Worm (Caenorhabditis elegans) whole organism, L4 larva: ENCODE measurements around the gene nhr-105.
A peak's percentile ranks its signal among the peaks of the same experiment; 100 is the strongest.

ENCODE experiments used
- D1046.2 ChIP-seq: fragments of 200-800 bp; sonication (Bioruptor generic); IDR thresholded peaks from 2 replicates; pipeline ENCODE4 v1.3.6; 2022; ENCODE audit warnings: missing genetic modification characterization, missing compliant biosample characterization
- F10B5.3 ChIP-seq: sonication (generic microtip); optimal IDR thresholded peaks from 2 replicates; lab custom pipeline; 2016; ENCODE audit warnings: mild to moderate bottlenecking, missing genetic modification characterization, missing compliant biosample characterization
- F49E8.2 ChIP-seq: sonication (generic microtip); optimal IDR thresholded peaks from 2 replicates; lab custom pipeline; 2016; ENCODE audit warnings: missing compliant biosample characterization, mild to moderate bottlenecking, missing genetic modification characterization, borderline replicate concordance
- T26A8.4 ChIP-seq: fragments of 200-800 bp; sonication (Bioruptor generic); IDR thresholded peaks from 2 replicates; pipeline ENCODE4 v1.3.6; 2022; ENCODE audit warnings: missing genetic modification characterization, missing compliant biosample characterization
- Y48G9A.11 ChIP-seq: fragments of 200-800 bp; sonication (Bioruptor generic); IDR thresholded peaks from 2 replicates; pipeline ENCODE4 v1.3.6; 2022; ENCODE audit warnings: missing genetic modification reagents, missing genetic modification characterization, missing compliant biosample characterization
- ZK337.2 ChIP-seq: fragments of 200-800 bp; sonication (Bioruptor generic); IDR thresholded peaks from 2 replicates; pipeline ENCODE4 v1.3.6; 2022; ENCODE audit warnings: missing genetic modification reagents, missing genetic modification characterization, missing compliant biosample characterization
- aha-1 ChIP-seq: fragments of 150-350 bp; peaks from one replicate; lab custom pipeline; 2014; ENCODE audit warnings: missing biosample characterization, missing genetic modification characterization
- ama-1 ChIP-seq: fragments of 150-350 bp; optimal IDR thresholded peaks from 2 replicates; lab custom pipeline; 2014; ENCODE audit warnings: inconsistent platforms, mixed read lengths
- attf-4 ChIP-seq: sonication (generic microtip); optimal IDR thresholded peaks from 3 replicates; lab custom pipeline; 2017; ENCODE audit warnings: missing biosample characterization, missing genetic modification characterization
- ceh-32 ChIP-seq: sonication (generic microtip); optimal IDR thresholded peaks from 2 replicates; lab custom pipeline; 2016; ENCODE audit warnings: mild to moderate bottlenecking, missing genetic modification characterization, missing compliant biosample characterization; ENCODE audit not compliant: poor library complexity
- ces-1 ChIP-seq: fragments of 150-350 bp; sonication (generic microtip); optimal IDR thresholded peaks from 4 replicates; lab custom pipeline; 2014; ENCODE audit warnings: missing biosample characterization, missing genetic modification reagents, missing genetic modification characterization
- daf-12 ChIP-seq: fragments of 150-350 bp; optimal IDR thresholded peaks from 2 replicates; lab custom pipeline; 2014; ENCODE audit warnings: missing biosample characterization, missing genetic modification reagents, missing genetic modification characterization
- daf-16 ChIP-seq, 3 experiments: sonication (generic microtip); optimal IDR thresholded peaks; 2 replicates each; lab custom pipeline; 2016 to 2017; ENCODE audit warnings: missing genetic modification characterization in 3 of 3, missing genetic modification reagents in 3 of 3, mild to moderate bottlenecking in 2 of 3, missing compliant biosample characterization in 2 of 3, missing biosample characterization in 1 of 3, moderate library complexity in 1 of 3
- daf-8 ChIP-seq: fragments of 200-800 bp; sonication (Bioruptor generic); IDR thresholded peaks from 2 replicates; pipeline ENCODE4 v1.3.6; 2022; ENCODE audit warnings: missing genetic modification characterization, missing compliant biosample characterization
- dmd-8 ChIP-seq: fragments of 200-800 bp; sonication (Bioruptor generic); IDR thresholded peaks from 2 replicates; pipeline ENCODE4 v1.3.6; 2022; ENCODE audit warnings: missing genetic modification characterization, missing compliant biosample characterization
- dmd-9 ChIP-seq: fragments of 200-800 bp; sonication (Bioruptor generic); IDR thresholded peaks from 2 replicates; pipeline ENCODE4 v1.3.6; 2022; ENCODE audit warnings: missing genetic modification reagents, missing genetic modification characterization, missing compliant biosample characterization
- dve-1 ChIP-seq: sonication (generic microtip); optimal IDR thresholded peaks from 2 replicates; lab custom pipeline; 2017; ENCODE audit warnings: antibody characterized with exemption, mild to moderate bottlenecking, missing genetic modification characterization, missing compliant biosample characterization; ENCODE audit not compliant: insufficient read depth
- fkh-10 ChIP-seq: fragments of 150-350 bp; optimal IDR thresholded peaks from 2 replicates; lab custom pipeline; 2014; ENCODE audit warnings: missing biosample characterization, missing genetic modification reagents, missing genetic modification characterization
- fos-1 ChIP-seq: fragments of 150-350 bp; optimal IDR thresholded peaks from 2 replicates; lab custom pipeline; 2014; ENCODE audit warnings: missing biosample characterization, missing genetic modification characterization
- hif-1 ChIP-seq, 2 experiments: sonication (generic microtip); optimal IDR thresholded peaks; 2 replicates each; lab custom pipeline; 2016 to 2017; ENCODE audit warnings: missing compliant biosample characterization in 2 of 2, missing genetic modification characterization in 2 of 2, missing genetic modification reagents in 2 of 2, missing genotype in 2 of 2, mild to moderate bottlenecking in 1 of 2
- hlh-11 ChIP-seq: fragments of 200-800 bp; sonication (Bioruptor generic); optimal IDR thresholded peaks from 2 replicates; lab custom pipeline; 2018; ENCODE audit warnings: mild to moderate bottlenecking, missing genetic modification characterization, missing compliant biosample characterization
- jun-1 ChIP-seq: fragments of 150-350 bp; optimal IDR thresholded peaks from 2 replicates; lab custom pipeline; 2014; ENCODE audit warnings: missing biosample characterization, missing genetic modification reagents, missing genetic modification characterization
- lim-7 ChIP-seq: fragments of 200-800 bp; sonication (Bioruptor generic); IDR thresholded peaks from 2 replicates; pipeline ENCODE4 v1.3.6; 2022; ENCODE audit warnings: missing genetic modification characterization, missing compliant biosample characterization
- lin-13 ChIP-seq: fragments of 150-350 bp; optimal IDR thresholded peaks from 2 replicates; lab custom pipeline; 2014; ENCODE audit warnings: missing biosample characterization, missing genetic modification reagents, missing genetic modification characterization
- lin-15B ChIP-seq: fragments of 150-350 bp; sonication (generic microtip); optimal IDR thresholded peaks from 3 replicates; lab custom pipeline; 2014; ENCODE audit warnings: missing biosample characterization, missing genetic modification characterization
- lin-38 ChIP-seq: fragments of 200-800 bp; sonication (Bioruptor generic); IDR thresholded peaks from 2 replicates; pipeline ENCODE4 v1.3.6; 2022; ENCODE audit warnings: missing genetic modification reagents, missing genetic modification characterization, missing compliant biosample characterization
- lir-3 ChIP-seq: sonication (generic microtip); optimal IDR thresholded peaks from 2 replicates; lab custom pipeline; 2016; ENCODE audit warnings: mild to moderate bottlenecking, missing genetic modification characterization, missing compliant biosample characterization
- mep-1 ChIP-seq: fragments of 150-350 bp; sonication (generic microtip); optimal IDR thresholded peaks from 3 replicates; lab custom pipeline; 2014; ENCODE audit warnings: missing biosample characterization, missing genetic modification characterization
- mes-2 ChIP-seq: sonication (generic microtip); optimal IDR thresholded peaks from 2 replicates; lab custom pipeline; 2016; ENCODE audit warnings: missing genotype, mild to moderate bottlenecking, missing genetic modification characterization, missing compliant biosample characterization; ENCODE audit not compliant: poor library complexity, severe bottlenecking
- nhr-10 ChIP-seq: fragments of 150-350 bp; optimal IDR thresholded peaks from 2 replicates; lab custom pipeline; 2014; ENCODE audit warnings: missing biosample characterization, missing genetic modification characterization
- nhr-11 ChIP-seq: fragments of 150-350 bp; optimal IDR thresholded peaks from 2 replicates; lab custom pipeline; 2014; ENCODE audit warnings: missing biosample characterization, missing genetic modification characterization
- nhr-111 ChIP-seq: fragments of 200-800 bp; sonication (Bioruptor generic); optimal IDR thresholded peaks from 2 replicates; lab custom pipeline; 2018; ENCODE audit warnings: mild to moderate bottlenecking, missing genetic modification characterization, missing compliant biosample characterization
- nhr-42 ChIP-seq: fragments of 200-800 bp; sonication (Bioruptor generic); IDR thresholded peaks from 2 replicates; pipeline ENCODE4 v1.3.6; 2022; ENCODE audit warnings: missing genetic modification characterization, missing compliant biosample characterization
- nhr-48 ChIP-seq: sonication (generic microtip); optimal IDR thresholded peaks from 2 replicates; lab custom pipeline; 2016; ENCODE audit warnings: mild to moderate bottlenecking, missing genetic modification characterization, missing compliant biosample characterization
- nhr-6 ChIP-seq: fragments of 150-350 bp; optimal IDR thresholded peaks from 2 replicates; lab custom pipeline; 2014; ENCODE audit warnings: missing biosample characterization, missing genetic modification characterization
- nhr-76 ChIP-seq: fragments of 150-350 bp; optimal IDR thresholded peaks from 2 replicates; lab custom pipeline; 2014; ENCODE audit warnings: missing biosample characterization, missing genetic modification characterization
- nhr-77 ChIP-seq: fragments of 150-350 bp; optimal IDR thresholded peaks from 2 replicates; lab custom pipeline; 2014; ENCODE audit warnings: missing biosample characterization, missing genetic modification characterization
- pha-4 ChIP-seq, 2 experiments: fragments of 150-350 bp in 1 of 2; fragments of 200-800 bp in 1 of 2; sonication (Bioruptor generic) in 1 of 2; IDR thresholded peaks in 1 of 2; optimal IDR thresholded peaks in 1 of 2; 2 replicates each; pipeline versions ENCODE4 v1.3.6 to Lab custom; 2014 to 2022; ENCODE audit warnings: missing genetic modification characterization in 2 of 2, missing genetic modification reagents in 2 of 2, missing biosample characterization in 1 of 2, missing compliant biosample characterization in 1 of 2
- saeg-2 ChIP-seq: fragments of 200-800 bp; sonication (Bioruptor generic); IDR thresholded peaks from 2 replicates; pipeline ENCODE4 v1.3.6; 2022; ENCODE audit warnings: missing genetic modification reagents, missing genetic modification characterization, missing compliant biosample characterization
- snpc-4 ChIP-seq: fragments of 150-350 bp; optimal IDR thresholded peaks from 2 replicates; lab custom pipeline; 2014; ENCODE audit warnings: missing biosample characterization, missing genetic modification characterization
- tra-1 ChIP-seq: fragments of 200-800 bp; sonication (Bioruptor generic); IDR thresholded peaks from 2 replicates; pipeline ENCODE4 v1.3.6; 2022; ENCODE audit warnings: missing genetic modification reagents, missing genetic modification characterization, missing compliant biosample characterization
- vab-7 ChIP-seq: fragments of 200-800 bp; sonication (Bioruptor generic); IDR thresholded peaks from 2 replicates; pipeline ENCODE4 v1.3.6; 2022; ENCODE audit warnings: missing genetic modification reagents, missing genetic modification characterization, missing compliant biosample characterization
- zfp-2 ChIP-seq: sonication (generic microtip); optimal IDR thresholded peaks from 2 replicates; lab custom pipeline; 2016; ENCODE audit warnings: mild to moderate bottlenecking, missing genetic modification characterization, missing compliant biosample characterization
- zfp-3 ChIP-seq: fragments of 200-800 bp; sonication (Bioruptor generic); conservative IDR thresholded peaks from 2 replicates; pipeline ENCODE4 v1.3.6; 2022; ENCODE audit warnings: missing genetic modification reagents, missing genetic modification characterization, missing compliant biosample characterization
- zip-2 ChIP-seq: fragments of 150-350 bp; optimal IDR thresholded peaks from 2 replicates; lab custom pipeline; 2014; ENCODE audit warnings: missing biosample characterization, missing genetic modification characterization

nhr-105 gene

DNA sequence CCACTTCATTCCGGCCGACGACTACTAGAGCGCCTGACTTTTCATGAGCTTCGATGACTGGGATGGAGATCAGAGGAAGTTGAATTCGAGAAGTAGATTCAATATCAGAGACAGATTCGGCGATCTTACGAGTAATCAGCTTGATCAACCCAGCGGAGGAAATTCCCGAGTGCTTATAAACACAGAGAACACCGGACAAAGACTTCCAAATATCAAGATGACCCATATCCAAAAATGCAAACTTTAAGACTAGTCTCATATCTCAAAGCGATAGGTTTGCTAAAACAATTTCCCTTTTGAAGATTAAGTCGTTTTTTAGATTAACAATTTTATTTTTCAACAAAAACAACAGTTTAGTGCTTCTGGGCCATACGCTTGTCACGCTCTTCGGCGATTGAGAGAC lies 33.4 kb downstream of the nhr-105 start, which contains the start of gene Y43B11AR.3 (continued):
- TF ChIP-seq zip-2 (no peak), nhr-10 (tag; lab: Kevin White, UChicago) (no peak), hlh-11 (no peak), lin-15B (tag; lab: Kevin White, UChicago) (no peak), dve-1 (tag; lab: Kevin White, UChicago) (no peak), lir-3 (tag; lab: Kevin White, UChicago) (no peak), ces-1 (GFP tag; lab: Kevin White, UChicago) (no peak), pha-4 (GFP tag; IDR thresholded peaks at IDR 0.05; lab: Robert Waterston, UW) (peak; percentile 46; the same call in 1 of the 2 replicates), pha-4 (tag; optimal IDR thresholded peaks at IDR 0.05; lab: Kevin White, UChicago) (no peak), lin-38 (GFP tag; lab: Robert Waterston, UW) (peak; percentile 89)

DNA sequence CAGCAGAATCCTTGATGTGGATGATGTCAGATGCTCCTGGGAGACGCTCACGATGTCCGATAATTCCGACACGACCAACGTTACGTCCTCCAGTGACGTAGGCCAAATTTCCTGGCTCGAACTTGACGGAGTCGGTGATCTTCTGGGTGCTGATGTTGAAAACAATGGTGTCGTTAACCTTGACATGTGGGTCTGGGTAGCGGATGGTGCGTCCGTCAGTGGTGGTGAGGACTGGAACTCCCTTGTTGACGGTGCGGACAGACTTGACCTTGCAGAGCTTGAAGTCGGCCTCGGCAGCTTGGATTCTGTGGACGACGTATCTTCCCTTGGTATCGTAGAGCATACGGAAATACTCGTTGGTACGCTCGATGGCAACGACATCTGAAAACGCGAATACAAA lies 34.0 kb downstream of the nhr-105 start:
- 0 out of 2 replicates have a peak, but pooled peaks have one; percentile 22 for TF ChIP-seq nhr-42 (GFP tag; lab: Robert Waterston, UW)
- TF ChIP-seq dmd-8 (GFP tag; lab: Robert Waterston, UW), result no peak
- no peak for TF ChIP-seq saeg-2 (GFP tag; lab: Robert Waterston, UW)
- TF ChIP-seq snpc-4 (tag; lab: Kevin White, UChicago), result no peak
- TF ChIP-seq daf-8 (GFP tag; lab: Robert Waterston, UW), result no peak
- TF ChIP-seq D1046.2 (GFP tag; lab: Robert Waterston, UW), result no peak
- TF ChIP-seq F49E8.2 (tag; lab: Kevin White, UChicago), result no peak
- no peak for TF ChIP-seq nhr-48 (tag; lab: Kevin White, UChicago)
- TF ChIP-seq Y48G9A.11, result 0 out of 2 replicates have a peak, but pooled peaks have one; percentile 26
- no peak for TF ChIP-seq nhr-76 (tag; lab: Kevin White, UChicago)
- TF ChIP-seq aha-1 (tag; lab: Kevin White, UChicago), result peak; percentile 69

DNA sequence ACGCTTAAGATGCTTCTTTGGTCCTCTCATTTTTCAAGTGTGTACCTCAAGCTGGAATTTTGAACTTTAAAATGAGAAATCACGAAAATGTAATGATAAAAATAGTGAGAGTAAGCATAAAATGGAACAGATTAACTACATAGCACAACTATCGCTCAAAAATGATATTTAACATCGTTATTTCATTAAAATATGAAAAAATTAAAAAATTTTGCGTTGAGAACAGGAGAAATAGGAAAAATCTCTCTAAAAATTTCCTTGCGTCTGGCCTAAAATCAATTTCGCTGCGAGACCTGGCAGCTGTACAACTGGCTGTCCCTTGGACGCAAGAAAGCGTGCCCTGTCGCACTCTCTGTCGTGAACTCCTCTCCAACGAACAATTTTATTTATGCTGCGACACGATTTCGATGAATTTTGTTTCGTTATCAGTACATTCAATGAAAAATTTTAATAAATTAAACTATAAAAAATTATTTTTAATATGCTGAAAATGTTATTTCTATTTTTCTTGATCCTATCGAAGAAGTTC lies 34.7 kb downstream of the nhr-105 start, which contains the start of gene rps-4:
Gene rps-4, minus strand, starts transcription at position 51 of the 529 bp plus-strand sequence.
- no peak for TF ChIP-seq F10B5.3 (tag; lab: Kevin White, UChicago)
- TF ChIP-seq zfp-3 (GFP tag; lab: Robert Waterston, UW), result 0 out of 2 replicates have a peak, but pooled peaks have one; percentile 39
- TF ChIP-seq dmd-9 (GFP tag; lab: Robert Waterston, UW), result peak; percentile 69
- TF ChIP-seq fos-1, result no peak
- TF ChIP-seq zfp-2 (tag; lab: Kevin White, UChicago), result peak; percentile 51
- 0 out of 2 replicates have a peak, but pooled peaks have one; percentile 38 for TF ChIP-seq ZK337.2 (GFP tag; lab: Robert Waterston, UW)
- TF ChIP-seq fkh-10 (GFP tag; lab: Kevin White, UChicago), result peak; percentile 83
- TF ChIP-seq F49E8.2 (tag; lab: Kevin White, UChicago), result no peak
- peak in 1 of 2 experiments; percentile 67 for TF ChIP-seq hif-1 (tag; optimal IDR thresholded peaks at IDR 0.05; lab: Kevin White, UChicago)
- peak; percentile 93 for TF ChIP-seq mes-2 (tag; lab: Kevin White, UChicago)
- TF ChIP-seq lin-38 (GFP tag; lab: Robert Waterston, UW), result peak; percentile 97
- TF ChIP-seq vab-7 (GFP tag; lab: Robert Waterston, UW), result peak; percentile 50; the same call in 1 of the 2 replicates
- 0 out of 2 replicates have a peak, but pooled peaks have one; percentile 66 for TF ChIP-seq nhr-42 (GFP tag; lab: Robert Waterston, UW)
- peak; percentile 43 for TF ChIP-seq ama-1 (lab: Kevin White, UChicago)
- TF ChIP-seq attf-4 (tag; lab: Kevin White, UChicago), result no peak
- TF ChIP-seq mep-1, result peak; percentile 89
- no peak for TF ChIP-seq ceh-32 (tag; lab: Kevin White, UChicago)
- TF ChIP-seq lim-7 (GFP tag; lab: Robert Waterston, UW), result no peak
- TF ChIP-seq nhr-77 (tag; lab: Kevin White, UChicago), result peak; percentile 86
- TF ChIP-seq jun-1 (tag; lab: Kevin White, UChicago), result peak; percentile 23
- no peak for TF ChIP-seq saeg-2 (GFP tag; lab: Robert Waterston, UW)
- no peak for TF ChIP-seq nhr-76 (tag; lab: Kevin White, UChicago)
- peak; percentile 65 for TF ChIP-seq lin-13 (GFP tag; lab: Kevin White, UChicago)
- TF ChIP-seq lir-3 (tag; lab: Kevin White, UChicago), result no peak
- peak; percentile 73; the same call in 1 of the 2 replicates for TF ChIP-seq tra-1 (GFP tag; lab: Robert Waterston, UW)
- no peak for TF ChIP-seq daf-12 (tag; lab: Kevin White, UChicago)
- peak; percentile 77 for TF ChIP-seq T26A8.4 (GFP tag; lab: Robert Waterston, UW)
- no peak for TF ChIP-seq nhr-111 (GFP tag; lab: Kevin White, UChicago)
- peak; percentile 81 for TF ChIP-seq nhr-11 (tag; lab: Kevin White, UChicago)
- peak in 1 of 2 experiments; percentile 43 for TF ChIP-seq daf-16 (GFP tag; optimal IDR thresholded peaks at IDR 0.05; lab: Kevin White, UChicago)
- peak; percentile 92 for TF ChIP-seq daf-16 (tag; optimal IDR thresholded peaks at IDR 0.05; lab: Kevin White, UChicago)
- TF ChIP-seq nhr-6, result peak; percentile 85
